Fruit fly (Drosophila melanogaster) whole organism, prepupa: ENCODE measurements around the gene CG5021.

ENCODE experiments used
- Blimp-1 ChIP-seq: fragments of 200-800 bp; sonication (Bioruptor generic); optimal IDR thresholded peaks from 3 replicates; lab custom pipeline; 2017; ENCODE audit warnings: missing biosample characterization, missing genetic modification characterization, mild to moderate bottlenecking, moderate library complexity, missing genetic modification reagents
- CG11294 ChIP-seq: fragments of 200-800 bp; sonication (Bioruptor generic); IDR thresholded peaks from 2 replicates; pipeline ENCODE4 v1.3.6; 2022; ENCODE audit warnings: missing biosample characterization, missing genetic modification characterization
- CG11762 ChIP-seq: fragments of 200-800 bp; sonication (Bioruptor generic); optimal IDR thresholded peaks from 3 replicates; lab custom pipeline; 2016; ENCODE audit warnings: missing biosample characterization, missing genetic modification characterization; ENCODE audit not compliant: insufficient read depth
- CG15336 ChIP-seq: fragments of 200-800 bp; sonication (Bioruptor generic); IDR thresholded peaks from 2 replicates; pipeline ENCODE4 v1.3.6; 2022; ENCODE audit warnings: missing biosample characterization, missing genetic modification characterization
- CG1621 ChIP-seq: fragments of 200-800 bp; sonication (Bioruptor generic); optimal IDR thresholded peaks from 3 replicates; lab custom pipeline; 2018; ENCODE audit warnings: missing biosample characterization, mild to moderate bottlenecking, missing genetic modification characterization
- CG16779 ChIP-seq: fragments of 200-800 bp; sonication (Bioruptor generic); optimal IDR thresholded peaks from 3 replicates; lab custom pipeline; 2017; ENCODE audit warnings: missing biosample characterization, mild to moderate bottlenecking, missing genetic modification characterization
- CG3032 ChIP-seq: fragments of 200-800 bp; optimal IDR thresholded peaks from 2 replicates; lab custom pipeline; 2019; ENCODE audit warnings: missing biosample characterization, mild to moderate bottlenecking, missing genetic modification characterization, moderate library complexity
- CG32006 ChIP-seq: fragments of 200-800 bp; sonication (Bioruptor generic); optimal IDR thresholded peaks from 3 replicates; lab custom pipeline; 2017; ENCODE audit warnings: missing biosample characterization, mild to moderate bottlenecking, missing genetic modification characterization
- CG34406 ChIP-seq: fragments of 200-800 bp; sonication (Bioruptor generic); optimal IDR thresholded peaks from 3 replicates; lab custom pipeline; 2016; ENCODE audit warnings: missing biosample characterization, missing genetic modification characterization
- CG6163 ChIP-seq: fragments of 200-800 bp; sonication (Bioruptor generic); IDR thresholded peaks from 3 replicates; pipeline ENCODE4 v1.3.6; 2022; ENCODE audit warnings: missing biosample characterization, missing genetic modification characterization
- CG6276 ChIP-seq: fragments of 200-800 bp; sonication (Bioruptor generic); optimal IDR thresholded peaks from 2 replicates; lab custom pipeline; 2017; ENCODE audit warnings: missing biosample characterization, mild to moderate bottlenecking, missing genetic modification characterization
- CG6808 ChIP-seq: fragments of 200-800 bp; sonication (Bioruptor generic); optimal IDR thresholded peaks from 3 replicates; lab custom pipeline; 2017; ENCODE audit warnings: missing biosample characterization, missing genetic modification characterization, mild to moderate bottlenecking, moderate library complexity, missing genetic modification reagents
- CG8119 ChIP-seq: fragments of 200-800 bp; sonication (Bioruptor generic); IDR thresholded peaks from 3 replicates; pipeline ENCODE4 v1.3.6; 2022; ENCODE audit warnings: missing biosample characterization, missing genetic modification characterization
- CG8319 ChIP-seq: fragments of 200-800 bp; sonication (Bioruptor generic); optimal IDR thresholded peaks from 3 replicates; lab custom pipeline; 2016; ENCODE audit warnings: missing biosample characterization, missing genetic modification characterization
- CG8632 ChIP-seq: fragments of 200-800 bp; sonication (Bioruptor generic); optimal IDR thresholded peaks from 3 replicates; lab custom pipeline; 2016; ENCODE audit warnings: missing biosample characterization, missing genetic modification characterization
- Eip78C ChIP-seq: fragments of 200-800 bp; sonication (Bioruptor generic); peaks from one replicate; lab custom pipeline; 2016; ENCODE audit warnings: missing biosample characterization, missing genetic modification characterization
- Eip93F ChIP-seq: fragments of 200-800 bp; sonication (Bioruptor generic); optimal IDR thresholded peaks from 2 replicates; lab custom pipeline; 2016; ENCODE audit warnings: missing biosample characterization, mild to moderate bottlenecking, missing genetic modification characterization
- Ets96B ChIP-seq: fragments of 200-800 bp; optimal IDR thresholded peaks from 2 replicates; lab custom pipeline; 2019; ENCODE audit warnings: missing biosample characterization, mild to moderate bottlenecking, missing genetic modification characterization, moderate library complexity
- Gug ChIP-seq: fragments of 200-800 bp; sonication (Bioruptor generic); IDR thresholded peaks from 2 replicates; pipeline ENCODE4 v1.3.6; 2022; ENCODE audit warnings: missing biosample characterization, missing genetic modification characterization
- Hr38 ChIP-seq: sonication (Bioruptor generic); optimal IDR thresholded peaks from 2 replicates; lab custom pipeline; 2016; ENCODE audit warnings: missing biosample characterization, missing genetic modification characterization
- Hr39 ChIP-seq: fragments of 200-800 bp; sonication (Bioruptor generic); optimal IDR thresholded peaks from 2 replicates; lab custom pipeline; 2016; ENCODE audit warnings: missing biosample characterization, missing genetic modification characterization
- Lpt ChIP-seq: fragments of 200-800 bp; sonication (Bioruptor generic); optimal IDR thresholded peaks from 3 replicates; lab custom pipeline; 2016; ENCODE audit warnings: missing biosample characterization, missing genetic modification characterization
- OdsH ChIP-seq: fragments of 200-800 bp; sonication (Bioruptor generic); optimal IDR thresholded peaks from 3 replicates; lab custom pipeline; 2016; ENCODE audit warnings: missing biosample characterization, missing genetic modification characterization
- Smox ChIP-seq: fragments of 200-800 bp; sonication (Bioruptor generic); optimal IDR thresholded peaks from 3 replicates; lab custom pipeline; 2016; ENCODE audit warnings: missing biosample characterization, missing genetic modification characterization
- Sox14 ChIP-seq: fragments of 200-800 bp; sonication (Bioruptor generic); optimal IDR thresholded peaks from 3 replicates; lab custom pipeline; 2016; ENCODE audit warnings: missing biosample characterization, missing genetic modification characterization
- Sox15 ChIP-seq: fragments of 200-800 bp; sonication (Bioruptor generic); optimal IDR thresholded peaks from 3 replicates; lab custom pipeline; 2016; ENCODE audit warnings: missing biosample characterization, missing genetic modification characterization
- achi ChIP-seq: fragments of 200-800 bp; sonication (Bioruptor generic); optimal IDR thresholded peaks from 3 replicates; lab custom pipeline; 2016; ENCODE audit warnings: missing biosample characterization, missing genetic modification characterization
- acj6 ChIP-seq: fragments of 200-800 bp; sonication (Bioruptor generic); optimal IDR thresholded peaks from 3 replicates; lab custom pipeline; 2016; ENCODE audit warnings: missing biosample characterization, missing genetic modification characterization
- cyc ChIP-seq: fragments of 200-800 bp; sonication (Bioruptor generic); optimal IDR thresholded peaks from 3 replicates; lab custom pipeline; 2016; ENCODE audit warnings: missing biosample characterization, missing genetic modification characterization
- dac ChIP-seq: fragments of 200-800 bp; sonication (Bioruptor generic); optimal IDR thresholded peaks from 2 replicates; lab custom pipeline; 2017; ENCODE audit warnings: missing biosample characterization, mild to moderate bottlenecking, missing genetic modification characterization
- eg ChIP-seq: fragments of 200-800 bp; sonication (Bioruptor generic); IDR thresholded peaks from 3 replicates; pipeline ENCODE4 v1.3.6; 2022; ENCODE audit warnings: missing biosample characterization, missing genetic modification characterization
- esn ChIP-seq: fragments of 200-800 bp; sonication (Bioruptor generic); optimal IDR thresholded peaks from 2 replicates; lab custom pipeline; 2016; ENCODE audit warnings: missing biosample characterization, mild to moderate bottlenecking, missing genetic modification characterization, moderate library complexity
- fd85E ChIP-seq: fragments of 200-800 bp; sonication (Bioruptor generic); optimal IDR thresholded peaks from 3 replicates; lab custom pipeline; 2016; ENCODE audit warnings: missing biosample characterization, missing genetic modification characterization
- fkh ChIP-seq: fragments of 200-800 bp; sonication (Bioruptor generic); optimal IDR thresholded peaks from 3 replicates; lab custom pipeline; 2017; ENCODE audit warnings: missing biosample characterization, mild to moderate bottlenecking, missing genetic modification characterization, moderate library complexity
- lz ChIP-seq: fragments of 200-800 bp; sonication (Bioruptor generic); optimal IDR thresholded peaks from 3 replicates; lab custom pipeline; 2016; ENCODE audit warnings: missing biosample characterization, missing genetic modification characterization
- net ChIP-seq: fragments of 200-800 bp; sonication (Bioruptor generic); optimal IDR thresholded peaks from 3 replicates; lab custom pipeline; 2016; ENCODE audit warnings: missing biosample characterization, missing genetic modification characterization
- pdm3 ChIP-seq: fragments of 200-800 bp; sonication (Bioruptor generic); optimal IDR thresholded peaks from 3 replicates; lab custom pipeline; 2016; ENCODE audit warnings: missing biosample characterization, missing genetic modification characterization
- spab ChIP-seq: fragments of 200-800 bp; sonication (Bioruptor generic); optimal IDR thresholded peaks from 2 replicates; lab custom pipeline; 2017; ENCODE audit warnings: missing biosample characterization, mild to moderate bottlenecking, missing genetic modification characterization, missing genetic modification reagents
- ss ChIP-seq, 2 experiments: fragments of 200-800 bp; sonication (Bioruptor generic); optimal IDR thresholded peaks; 2 replicates in 1 of 2; 3 replicates in 1 of 2; lab custom pipeline; 2017 to 2018; ENCODE audit warnings: mild to moderate bottlenecking in 2 of 2, missing biosample characterization in 2 of 2, missing genetic modification characterization in 2 of 2, moderate library complexity in 1 of 2
- topi ChIP-seq: fragments of 200-800 bp; sonication (Bioruptor generic); optimal IDR thresholded peaks from 3 replicates; lab custom pipeline; 2016; ENCODE audit warnings: missing biosample characterization, missing genetic modification characterization

The CG5021 gene

dm6 chr3L:8949823-8950222 lies 16.8 kb upstream of the CG5021 start:
- TF ChIP-seq CG3032, result no peak
- TF ChIP-seq net (GFP tag; lab: Kevin White, UChicago), result no peak
- TF ChIP-seq Ets96B (tag; lab: Kevin White, UChicago), result no peak
- no peak for TF ChIP-seq CG11294 (GFP tag; lab: Robert Waterston, UW)
- TF ChIP-seq CG6163 (GFP tag; lab: Robert Waterston, UW), result no peak
- no peak for TF ChIP-seq CG6276
- no peak for TF ChIP-seq esn (GFP tag; lab: Kevin White, UChicago)
- TF ChIP-seq CG8632 (GFP tag; lab: Kevin White, UChicago), result no peak
- no peak for TF ChIP-seq Eip93F (GFP tag; lab: Kevin White, UChicago)
- no peak for TF ChIP-seq Eip78C (GFP tag; lab: Kevin White, UChicago)
- no peak for TF ChIP-seq CG11762 (GFP tag; lab: Kevin White, UChicago)
- no peak for TF ChIP-seq CG8319 (GFP tag; lab: Kevin White, UChicago)
- no peak for TF ChIP-seq CG15336

dm6 chr3L:8950955-8951354 lies 15.7 kb upstream of the CG5021 start:
- no peak for TF ChIP-seq pdm3 (GFP tag; lab: Kevin White, UChicago)
- TF ChIP-seq CG15336, result peak; percentile 41
- TF ChIP-seq Ets96B (tag; lab: Kevin White, UChicago), result no peak
- 0 out of 3 replicates have a peak, but pooled peaks have one; percentile 17 for TF ChIP-seq eg
- TF ChIP-seq CG6276, result peak; percentile 3
- peak; percentile 18 for TF ChIP-seq CG32006 (GFP tag; lab: Kevin White, UChicago)
- no peak for TF ChIP-seq CG6808 (GFP tag; lab: Kevin White, UChicago)
- no peak for TF ChIP-seq esn (GFP tag; lab: Kevin White, UChicago)

- TF ChIP-seq cyc, result no peak
- no peak for TF ChIP-seq CG34406
- TF ChIP-seq fkh, result peak; percentile 50
- TF ChIP-seq, all 60 proteins: peak for 1
Observed at dm6 chr3L:8951507-8951906, 15.1 kb upstream of the CG5021 start.

- TF ChIP-seq lz (GFP tag; lab: Kevin White, UChicago), result no peak
- no peak for TF ChIP-seq ss (GFP tag; optimal IDR thresholded peaks at IDR 0.05; lab: Kevin White, UChicago)
- TF ChIP-seq Sox15, result no peak
- no peak for TF ChIP-seq CG16779 (tag; lab: Kevin White, UChicago)
Observed at dm6 chr3L:8952549-8953198, 14.0 kb upstream of the CG5021 start.

- TF ChIP-seq Eip78C (GFP tag; lab: Kevin White, UChicago), result peak; percentile 91
- peak; percentile 67 for TF ChIP-seq net (GFP tag; lab: Kevin White, UChicago)
- TF ChIP-seq achi (GFP tag; lab: Kevin White, UChicago), result peak; percentile 46
- TF ChIP-seq topi (GFP tag; lab: Kevin White, UChicago), result peak; percentile 65
- TF ChIP-seq OdsH (GFP tag; lab: Kevin White, UChicago), result peak; percentile 31
- TF ChIP-seq Lpt (GFP tag; lab: Kevin White, UChicago), result peak; percentile 40
- peak; percentile 72; the same call in 1 of the 2 replicates for TF ChIP-seq CG15336
- peak; percentile 68 for TF ChIP-seq dac (GFP tag; lab: Kevin White, UChicago)
- no peak for TF ChIP-seq Blimp-1
- no peak for TF ChIP-seq fd85E (GFP tag; lab: Kevin White, UChicago)
- TF ChIP-seq acj6 (GFP tag; lab: Kevin White, UChicago), result peak; percentile 42
- peak; percentile 41; the same call in 1 of the 2 replicates for TF ChIP-seq Gug (GFP tag; lab: Robert Waterston, UW)
- no peak for TF ChIP-seq Sox15
- TF ChIP-seq CG11762 (GFP tag; lab: Kevin White, UChicago), result peak; percentile 38
- peak; percentile 66 for TF ChIP-seq Ets96B (tag; lab: Kevin White, UChicago)
- peak; percentile 66 for TF ChIP-seq Sox14 (GFP tag; lab: Kevin White, UChicago)
- no peak for TF ChIP-seq CG11294 (GFP tag; lab: Robert Waterston, UW)
- TF ChIP-seq Hr39 (GFP tag; lab: Kevin White, UChicago), result peak; percentile 29
- peak; percentile 35 for TF ChIP-seq Eip93F (GFP tag; lab: Kevin White, UChicago)
- peak; percentile 54 for TF ChIP-seq spab (GFP tag; lab: Kevin White, UChicago)
- TF ChIP-seq CG8119 (GFP tag; lab: Robert Waterston, UW), result peak; percentile 68; the same call in 2 of the 3 replicates
- TF ChIP-seq pdm3 (GFP tag; lab: Kevin White, UChicago), result peak; percentile 63
- TF ChIP-seq CG1621, result peak; percentile 44
- TF ChIP-seq CG6276, result peak; percentile 78
- TF ChIP-seq Smox (GFP tag; lab: Kevin White, UChicago), result peak; percentile 7
- peak; percentile 64 for TF ChIP-seq CG6808 (GFP tag; lab: Kevin White, UChicago)
- TF ChIP-seq Hr38 (GFP tag; lab: Kevin White, UChicago), result no peak
- TF ChIP-seq lz (GFP tag; lab: Kevin White, UChicago), result peak; percentile 65
Observed at dm6 chr3L:8953199-8953956, 13.3 kb upstream of the CG5021 start.
